Worm (Caenorhabditis elegans) whole organism, L4 larva: Measurements from ENCODE around the gene ceh-33.
A peak's percentile ranks its signal among the peaks of the same experiment; 100 is the strongest.

ENCODE experiments used
- D1046.2 ChIP-seq: fragments of 200-800 bp; sonication (Bioruptor generic); IDR thresholded peaks from 2 replicates; pipeline ENCODE4 v1.3.6; 2022; ENCODE audit warnings: missing genetic modification characterization, missing compliant biosample characterization
- F44E2.7 ChIP-seq: fragments of 200-800 bp; sonication (Bioruptor generic); IDR thresholded peaks from 2 replicates; pipeline ENCODE4 v2.1.2; 2022; ENCODE audit warnings: missing genetic modification characterization, missing compliant biosample characterization
- T20F7.1 ChIP-seq: fragments of 200-800 bp; sonication (Bioruptor generic); optimal IDR thresholded peaks from 2 replicates; lab custom pipeline; 2018; ENCODE audit warnings: mild to moderate bottlenecking, missing genetic modification characterization, missing compliant biosample characterization
- T26A8.4 ChIP-seq: fragments of 200-800 bp; sonication (Bioruptor generic); IDR thresholded peaks from 2 replicates; pipeline ENCODE4 v1.3.6; 2022; ENCODE audit warnings: missing genetic modification characterization, missing compliant biosample characterization
- Y105C5A.15 ChIP-seq: fragments of 200-800 bp; sonication (Bioruptor generic); IDR thresholded peaks from 2 replicates; pipeline ENCODE4 v1.3.6; 2022; ENCODE audit warnings: missing genetic modification characterization, missing compliant biosample characterization
- aha-1 ChIP-seq: fragments of 150-350 bp; peaks from one replicate; lab custom pipeline; 2014; ENCODE audit warnings: missing biosample characterization, missing genetic modification characterization
- ama-1 ChIP-seq: fragments of 150-350 bp; optimal IDR thresholded peaks from 2 replicates; lab custom pipeline; 2014; ENCODE audit warnings: inconsistent platforms, mixed read lengths
- arid-1 ChIP-seq: fragments of 200-800 bp; sonication (Bioruptor generic); conservative IDR thresholded peaks from 2 replicates; pipeline ENCODE4 v1.3.6; 2022; ENCODE audit warnings: missing genetic modification reagents, missing genetic modification characterization, missing compliant biosample characterization
- ceh-32 ChIP-seq: sonication (generic microtip); optimal IDR thresholded peaks from 2 replicates; lab custom pipeline; 2016; ENCODE audit warnings: mild to moderate bottlenecking, missing genetic modification characterization, missing compliant biosample characterization; ENCODE audit not compliant: poor library complexity
- daf-19 ChIP-seq: fragments of 200-800 bp; sonication (Bioruptor generic); conservative IDR thresholded peaks from 2 replicates; pipeline ENCODE4 v1.3.6; 2022; ENCODE audit warnings: missing genetic modification characterization, missing compliant biosample characterization
- dmd-6 ChIP-seq: fragments of 200-800 bp; sonication (Bioruptor generic); IDR thresholded peaks from 2 replicates; pipeline ENCODE4 v1.3.6; 2022; ENCODE audit warnings: missing genetic modification reagents, missing genetic modification characterization, missing compliant biosample characterization
- fkh-10 ChIP-seq: fragments of 150-350 bp; optimal IDR thresholded peaks from 2 replicates; lab custom pipeline; 2014; ENCODE audit warnings: missing biosample characterization, missing genetic modification reagents, missing genetic modification characterization
- fos-1 ChIP-seq: fragments of 150-350 bp; optimal IDR thresholded peaks from 2 replicates; lab custom pipeline; 2014; ENCODE audit warnings: missing biosample characterization, missing genetic modification characterization
- hif-1 ChIP-seq, 2 experiments: sonication (generic microtip); optimal IDR thresholded peaks; 2 replicates each; lab custom pipeline; 2016 to 2017; ENCODE audit warnings: missing compliant biosample characterization in 2 of 2, missing genetic modification characterization in 2 of 2, missing genetic modification reagents in 2 of 2, missing genotype in 2 of 2, mild to moderate bottlenecking in 1 of 2
- hlh-30 ChIP-seq: sonication (generic microtip); optimal IDR thresholded peaks from 2 replicates; lab custom pipeline; 2017; ENCODE audit warnings: antibody characterized with exemption, mild to moderate bottlenecking, missing genetic modification characterization, missing compliant biosample characterization; ENCODE audit not compliant: insufficient read depth
- lin-1 ChIP-seq: fragments of 200-800 bp; sonication (Bioruptor generic); IDR thresholded peaks from 2 replicates; pipeline ENCODE4 v1.3.6; 2022; ENCODE audit warnings: missing genetic modification reagents, missing genetic modification characterization, missing compliant biosample characterization
- lin-15B ChIP-seq: fragments of 150-350 bp; sonication (generic microtip); optimal IDR thresholded peaks from 3 replicates; lab custom pipeline; 2014; ENCODE audit warnings: missing biosample characterization, missing genetic modification characterization
- lin-39 ChIP-seq: fragments of 150-350 bp; optimal IDR thresholded peaks from 2 replicates; lab custom pipeline; 2014; ENCODE audit warnings: missing biosample characterization, missing genetic modification reagents, missing genetic modification characterization
- lir-3 ChIP-seq: sonication (generic microtip); optimal IDR thresholded peaks from 2 replicates; lab custom pipeline; 2016; ENCODE audit warnings: mild to moderate bottlenecking, missing genetic modification characterization, missing compliant biosample characterization
- lsy-2 ChIP-seq, 2 experiments: fragments of 150-350 bp in 1 of 2; sonication (generic microtip) in 1 of 2; optimal IDR thresholded peaks; 2 replicates each; lab custom pipeline; 2014 to 2017; ENCODE audit warnings: missing biosample characterization in 2 of 2, missing genetic modification characterization in 2 of 2
- mxl-3 ChIP-seq: fragments of 200-800 bp; sonication (Bioruptor generic); optimal IDR thresholded peaks from 2 replicates; lab custom pipeline; 2018; ENCODE audit warnings: mild to moderate bottlenecking, missing genetic modification characterization, missing compliant biosample characterization
- nhr-102 ChIP-seq: sonication (generic microtip); optimal IDR thresholded peaks from 2 replicates; lab custom pipeline; 2016; ENCODE audit warnings: mild to moderate bottlenecking, missing genetic modification characterization, moderate library complexity, missing compliant biosample characterization
- nhr-11 ChIP-seq: fragments of 150-350 bp; optimal IDR thresholded peaks from 2 replicates; lab custom pipeline; 2014; ENCODE audit warnings: missing biosample characterization, missing genetic modification characterization
- nhr-25 ChIP-seq: sonication (generic microtip); optimal IDR thresholded peaks from 2 replicates; lab custom pipeline; 2017; ENCODE audit warnings: missing genetic modification characterization, mild to moderate bottlenecking, missing compliant biosample characterization, antibody characterized with exemption, moderate library complexity, borderline replicate concordance; ENCODE audit not compliant: insufficient read depth
- nhr-28 ChIP-seq: fragments of 150-350 bp; optimal IDR thresholded peaks from 2 replicates; lab custom pipeline; 2014; ENCODE audit warnings: missing biosample characterization, missing genetic modification characterization
- nhr-41 ChIP-seq: fragments of 200-800 bp; sonication (Bioruptor generic); IDR thresholded peaks from 2 replicates; pipeline ENCODE4 v1.3.6; 2022; ENCODE audit warnings: missing genetic modification reagents, missing genetic modification characterization, missing compliant biosample characterization
- sdz-12 ChIP-seq: fragments of 200-800 bp; sonication (Bioruptor generic); optimal IDR thresholded peaks from 2 replicates; lab custom pipeline; 2018; ENCODE audit warnings: mild to moderate bottlenecking, missing genetic modification characterization, missing compliant biosample characterization
- skn-1 ChIP-seq: fragments of 150-350 bp; optimal IDR thresholded peaks from 2 replicates; lab custom pipeline; 2014; ENCODE audit warnings: missing biosample characterization, missing genetic modification characterization
- snpc-1.2 ChIP-seq: fragments of 200-800 bp; sonication (Bioruptor generic); IDR thresholded peaks from 2 replicates; pipeline ENCODE4 v1.3.6; 2022; ENCODE audit warnings: missing genetic modification reagents, missing genetic modification characterization, missing compliant biosample characterization
- tag-97 ChIP-seq: fragments of 200-800 bp; sonication (Bioruptor generic); IDR thresholded peaks from 2 replicates; pipeline ENCODE4 v1.3.6; 2022; ENCODE audit warnings: missing genetic modification characterization, missing compliant biosample characterization
- unc-62 ChIP-seq, 3 experiments: fragments of 150-350 bp in 1 of 3; sonication (generic microtip); optimal IDR thresholded peaks in 2 of 3; peaks in 1 of 3; 1 replicate in 1 of 3; 2 replicates in 2 of 3; lab custom pipeline; 2014 to 2017; ENCODE audit warnings: missing biosample characterization in 3 of 3, missing genetic modification characterization in 3 of 3, missing genetic modification reagents in 3 of 3, missing genotype in 1 of 3
- vab-7 ChIP-seq: fragments of 200-800 bp; sonication (Bioruptor generic); IDR thresholded peaks from 2 replicates; pipeline ENCODE4 v1.3.6; 2022; ENCODE audit warnings: missing genetic modification reagents, missing genetic modification characterization, missing compliant biosample characterization
- zfp-2 ChIP-seq: sonication (generic microtip); optimal IDR thresholded peaks from 2 replicates; lab custom pipeline; 2016; ENCODE audit warnings: mild to moderate bottlenecking, missing genetic modification characterization, missing compliant biosample characterization
- zip-11 ChIP-seq: fragments of 200-800 bp; sonication (Bioruptor generic); IDR thresholded peaks from 2 replicates; pipeline ENCODE4 v1.3.6; 2022; ENCODE audit warnings: missing genetic modification characterization, missing compliant biosample characterization

Gene ceh-33

ce11 chrV:5311635-5312034, 12.8 kb downstream of the ceh-33 start, which contains the start of gene C10G8.4:
Gene C10G8.4, plus strand, starts transcription at chrV:5311935.
- TF ChIP-seq zfp-2, result no peak
- TF ChIP-seq ceh-32, result no peak
- no peak for TF ChIP-seq lin-39 (tag; lab: Kevin White, UChicago)
- no peak for TF ChIP-seq Y105C5A.15 (GFP tag; lab: Robert Waterston, UW)
- TF ChIP-seq T20F7.1 (GFP tag; lab: Kevin White, UChicago), result no peak
- no peak for TF ChIP-seq nhr-102 (tag; lab: Kevin White, UChicago)
- TF ChIP-seq F44E2.7 (GFP tag; lab: Robert Waterston, UW), result no peak
- TF ChIP-seq zip-11 (GFP tag; lab: Robert Waterston, UW), result no peak
- no peak for TF ChIP-seq T26A8.4 (GFP tag; lab: Robert Waterston, UW)
- no peak for TF ChIP-seq lin-15B (tag; lab: Kevin White, UChicago)
- TF ChIP-seq lin-1, result no peak
- TF ChIP-seq nhr-25 (tag; lab: Kevin White, UChicago), result no peak

- TF ChIP-seq nhr-41 (GFP tag; lab: Robert Waterston, UW) (no peak), D1046.2 (no peak), fkh-10 (GFP tag; lab: Kevin White, UChicago) (no peak), Y105C5A.15 (GFP tag; lab: Robert Waterston, UW) (no peak), daf-19 (GFP tag; lab: Robert Waterston, UW) (no peak), ama-1 (no peak), arid-1 (GFP tag; lab: Robert Waterston, UW) (no peak), fos-1 (no peak), sdz-12 (GFP tag; lab: Kevin White, UChicago) (no peak), mxl-3 (no peak), hif-1 (tag; optimal IDR thresholded peaks at IDR 0.05; lab: Kevin White, UChicago) (no peak), unc-62 (GFP tag; optimal IDR thresholded peaks at IDR 0.05 in 1 of 2; lab: Kevin White, UChicago) (no peak), unc-62 (tag; optimal IDR thresholded peaks at IDR 0.05; lab: Kevin White, UChicago) (no peak), snpc-1.2 (no peak), T26A8.4 (GFP tag; lab: Robert Waterston, UW) (no peak)
- TF ChIP-seq, all 104 proteins: peak for 0
These were observed 20.1 kb downstream of the ceh-33 start for ce11 chrV:5304366-5304765.

- no peak for TF ChIP-seq mxl-3
- TF ChIP-seq ceh-32, result no peak
- no peak for TF ChIP-seq vab-7
- TF ChIP-seq lir-3, result no peak
- no peak for TF ChIP-seq D1046.2
- TF ChIP-seq, all 104 proteins: peak for 0
These were observed 21.1 kb downstream of the ceh-33 start, which contains the start of gene ncx-2 for ce11 chrV:5303389-5303788. Gene ncx-2, plus strand, starts transcription at chrV:5303689.

ce11 chrV:5301226-5301625, 23.2 kb downstream of the ceh-33 start:
- TF ChIP-seq lsy-2 (tag; optimal IDR thresholded peaks at IDR 0.05; lab: Kevin White, UChicago) (no peak), tag-97 (no peak), skn-1 (tag; lab: Kevin White, UChicago) (no peak), aha-1 (tag; lab: Kevin White, UChicago) (peak; percentile 73), hlh-30 (no peak), nhr-11 (tag; lab: Kevin White, UChicago) (no peak), nhr-28 (tag; lab: Kevin White, UChicago) (no peak), nhr-25 (tag; lab: Kevin White, UChicago) (no peak)

ce11 chrV:5297740-5298139, 26.7 kb downstream of the ceh-33 start:
- TF ChIP-seq unc-62 (GFP tag; optimal IDR thresholded peaks at IDR 0.05 in 1 of 2; lab: Kevin White, UChicago) (peak in 1 of 2 experiments; percentile 98), unc-62 (tag; optimal IDR thresholded peaks at IDR 0.05; lab: Kevin White, UChicago) (no peak), dmd-6 (no peak)
- TF ChIP-seq, all 104 proteins: peak for 1
